Fruit fly (Drosophila melanogaster) Kc167 (cell line): ENCODE measurements around the gene CG12766.

ENCODE experiments used
- Myc ChIP-seq: fragments of >200 bp; optimal IDR thresholded peaks from 2 replicates; lab custom pipeline; 2017; ENCODE audit warnings: missing external identifiers
- Sin3A ChIP-seq: fragments of >200 bp; optimal IDR thresholded peaks from 2 replicates; lab custom pipeline; 2018; ENCODE audit warnings: missing external identifiers
- h ChIP-seq: fragments of >200 bp; optimal IDR thresholded peaks from 3 replicates; lab custom pipeline; 2018; ENCODE audit warnings: missing external identifiers
- insv ChIP-seq: fragments of >200 bp; optimal IDR thresholded peaks from 3 replicates; lab custom pipeline; 2018; ENCODE audit warnings: missing external identifiers

DNA sequence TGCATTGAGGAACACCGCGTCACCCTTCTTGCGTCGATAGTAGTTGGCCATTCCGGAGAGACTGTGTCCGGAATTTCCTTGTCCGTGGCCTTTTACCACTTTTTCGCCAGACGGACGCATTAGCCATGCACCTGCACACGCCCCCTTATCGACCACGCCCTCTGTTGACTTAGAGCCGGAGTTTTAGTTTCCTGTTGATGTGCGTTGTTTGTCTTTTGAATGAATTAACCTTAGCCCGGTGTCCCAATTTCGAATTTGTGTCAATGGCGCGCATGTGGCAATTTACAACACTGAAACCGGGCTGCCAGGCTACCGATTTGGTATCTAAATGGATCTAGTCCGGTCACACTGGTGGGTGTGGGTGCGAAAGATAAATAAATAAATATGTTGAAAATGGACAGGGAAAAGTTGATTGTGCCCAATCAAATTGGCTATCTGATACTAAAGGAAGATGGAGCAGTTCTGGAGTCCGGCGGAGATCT lies 43.3 kb downstream of the CG12766 start, which contains the start of the genes Gr63a and Lamtor4:
- TF ChIP-seq Myc (no peak), h (lab: Kevin White, UChicago) (no peak), insv (lab: Kevin White, UChicago) (no peak), Sin3A (lab: Kevin White, UChicago) (no peak)
